Fruit fly (Drosophila melanogaster) Kc167 (cell line): Measurements from ENCODE around the gene ninaC.

ENCODE experiments used
- Myc ChIP-seq: fragments of >200 bp; optimal IDR thresholded peaks from 2 replicates; lab custom pipeline; 2017; ENCODE audit warnings: missing external identifiers
- Sin3A ChIP-seq: fragments of >200 bp; optimal IDR thresholded peaks from 2 replicates; lab custom pipeline; 2018; ENCODE audit warnings: missing external identifiers
- h ChIP-seq: fragments of >200 bp; optimal IDR thresholded peaks from 3 replicates; lab custom pipeline; 2018; ENCODE audit warnings: missing external identifiers
- insv ChIP-seq: fragments of >200 bp; optimal IDR thresholded peaks from 3 replicates; lab custom pipeline; 2018; ENCODE audit warnings: missing external identifiers
- psq ChIP-seq: fragments of >200 bp; optimal IDR thresholded peaks from 2 replicates; lab custom pipeline; 2017; ENCODE audit warnings: missing external identifiers
- ttk ChIP-seq: sonication (Bioruptor generic); optimal IDR thresholded peaks from 2 replicates; lab custom pipeline; 2017; ENCODE audit warnings: missing external identifiers

Gene ninaC

dm6 chr2L:7386555-7387420 is 9.3 kb downstream of the ninaC start:
- TF ChIP-seq Sin3A (no peak), psq (no peak), insv (no peak), h (no peak), Myc (lab: Kevin White, UChicago) (no peak), ttk (lab: Kevin White, UChicago) (no peak)

dm6 chr2L:7387813-7388558 is 10.5 kb downstream of the ninaC start, which contains the start of the genes CG5149 and gudu:
TSS of gene CG5149 (minus strand) at chr2L:7388253.
TSS of gene gudu (plus strand) at chr2L:7388508.
- TF ChIP-seq insv (no peak), Myc (lab: Kevin White, UChicago) (no peak), h (no peak), Sin3A (no peak), psq (no peak), ttk (lab: Kevin White, UChicago) (no peak)

dm6 chr2L:7395813-7396212 is 18.3 kb downstream of the ninaC start:
- TF ChIP-seq psq (no peak), insv (no peak), Sin3A (no peak), h (no peak), Myc (lab: Kevin White, UChicago) (no peak), ttk (lab: Kevin White, UChicago) (no peak)

- TF ChIP-seq insv: no peak
- TF ChIP-seq psq: no peak
- TF ChIP-seq ttk (lab: Kevin White, UChicago): no peak
Observed at dm6 chr2L:7396962-7397361, 19.5 kb downstream of the ninaC start.

- TF ChIP-seq ttk (lab: Kevin White, UChicago) (no peak), Myc (lab: Kevin White, UChicago) (no peak), psq (no peak), h (no peak), insv (no peak), Sin3A (no peak)
Observed at dm6 chr2L:7397746-7398145, 20.2 kb downstream of the ninaC start.

- TF ChIP-seq Sin3A: no peak
- TF ChIP-seq insv: no peak
- no peak for TF ChIP-seq psq
- TF ChIP-seq Myc (lab: Kevin White, UChicago): no peak
- TF ChIP-seq ttk (lab: Kevin White, UChicago): no peak
- no peak for TF ChIP-seq h
Observed at dm6 chr2L:7398528-7398927, 21.0 kb downstream of the ninaC start, which contains the start of gene CG5160. TSS of gene CG5160 (minus strand) at chr2L:7398750.

dm6 chr2L:7401025-7401424 is 23.5 kb downstream of the ninaC start, which contains the start of gene CG5171:
TSS of gene CG5171 (plus strand) at chr2L:7401335.
- no peak for TF ChIP-seq psq
- TF ChIP-seq Sin3A: no peak
- no peak for TF ChIP-seq h

dm6 chr2L:7401627-7402026 is 24.1 kb downstream of the ninaC start:
- no peak for TF ChIP-seq h
- TF ChIP-seq insv: no peak
- no peak for TF ChIP-seq ttk (lab: Kevin White, UChicago)
- no peak for TF ChIP-seq Myc (lab: Kevin White, UChicago)
- TF ChIP-seq Sin3A: no peak

dm6 chr2L:7404923-7405322 is 27.4 kb downstream of the ninaC start, which contains the start of gene CG5177:
TSS of gene CG5177 (plus strand) at chr2L:7405227.
- TF ChIP-seq h (no peak), Sin3A (no peak), psq (no peak), Myc (lab: Kevin White, UChicago) (no peak)

dm6 chr2L:7407638-7408037 is 30.1 kb downstream of the ninaC start:
- TF ChIP-seq Myc (lab: Kevin White, UChicago) (no peak), Sin3A (no peak), insv (no peak), h (no peak), psq (no peak)

dm6 chr2L:7409007-7409406 is 31.5 kb downstream of the ninaC start:
- no peak for TF ChIP-seq Myc (lab: Kevin White, UChicago)
- no peak for TF ChIP-seq psq

dm6 chr2L:7409602-7410001 is 32.1 kb downstream of the ninaC start, which contains the start of gene CG5181:
TSS of gene CG5181 (minus strand) at chr2L:7409809.
- no peak for TF ChIP-seq h
- no peak for TF ChIP-seq psq
- TF ChIP-seq Sin3A: no peak
- no peak for TF ChIP-seq Myc (lab: Kevin White, UChicago)

dm6 chr2L:7410609-7411008 is 33.1 kb downstream of the ninaC start, which contains the start of gene CG15818:
TSS of gene CG15818 (plus strand) at chr2L:7410909.
- TF ChIP-seq Sin3A (no peak), insv (no peak)
